Fruit fly (Drosophila melanogaster): ENCODE results near the gene CG8838.

DNA sequence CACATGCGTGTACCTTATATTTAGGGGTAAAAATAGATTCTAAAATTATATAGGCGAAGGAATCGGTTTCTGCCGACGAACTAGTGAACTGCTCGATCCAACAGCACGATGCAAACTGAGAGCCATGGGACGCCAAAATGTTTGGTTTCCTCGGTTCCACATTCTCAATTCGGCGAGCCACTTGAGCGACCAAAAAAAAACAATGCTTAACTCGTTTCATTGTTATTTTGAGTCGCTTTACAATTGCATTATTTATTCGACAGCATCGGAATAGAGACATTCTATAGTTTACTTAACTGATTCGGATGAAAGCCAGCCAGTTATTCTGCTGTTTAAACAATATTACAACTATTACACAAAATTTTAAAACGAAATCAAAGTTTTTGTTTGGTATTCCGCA is 18.2 kb downstream of the CG8838 start, which contains the start of gene CG15412:
- TF ChIP-seq CG7101 (tag; optimal IDR thresholded peaks at IDR 0.05) (no peak), CG5204 (GFP tag; optimal IDR thresholded peaks at IDR 0.05) (no peak), CG12768 (GFP tag; optimal IDR thresholded peaks at IDR 0.05) (no peak), Hr96 (GFP tag; optimal IDR thresholded peaks at IDR 0.05) (no peak), cic (GFP tag; optimal IDR thresholded peaks at IDR 0.05) (no peak), Crg-1 (GFP tag; optimal IDR thresholded peaks at IDR 0.05) (no peak), ovo (GFP tag; optimal IDR thresholded peaks at IDR 0.05) (no peak), pad (GFP tag; optimal IDR thresholded peaks at IDR 0.05) (no peak), cnc (optimal IDR thresholded peaks at IDR 0.05) (no peak)

Measured in whole organism, adult.